Worm (Caenorhabditis elegans): Measurements from ENCODE around the gene K08H2.10.

The K08H2.10 gene

ce11 chrX:13286533-13286932 is 28.9 kb downstream of the K08H2.10 start, which contains the start of gene R04D3.2:
R04D3.2 (minus strand) TSS chrX:13286633.
- TF ChIP-seq nhr-19 (GFP tag; conservative IDR thresholded peaks at IDR 0.05): no peak
- TF ChIP-seq dpl-1 (GFP tag; optimal IDR thresholded peaks at IDR 0.05): no peak
- no peak for TF ChIP-seq lin-14 (GFP tag; optimal IDR thresholded peaks at IDR 0.05)
- TF ChIP-seq C04F5.9 (tag; optimal IDR thresholded peaks at IDR 0.05): no peak
- no peak for TF ChIP-seq ceh-90 (tag; optimal IDR thresholded peaks at IDR 0.05)
- no peak for TF ChIP-seq pqm-1 (tag; optimal IDR thresholded peaks at IDR 0.05)
- TF ChIP-seq snu-23 (GFP tag; optimal IDR thresholded peaks at IDR 0.05): no peak

- TF ChIP-seq isw-1 (GFP tag; IDR thresholded peaks at IDR 0.05): no peak
- no peak for TF ChIP-seq lin-39 (tag; optimal IDR thresholded peaks at IDR 0.05)
These were observed 31.1 kb downstream of the K08H2.10 start, which contains the start of gene R04D3.4 for ce11 chrX:13288715-13289114. R04D3.4 (minus strand) TSS chrX:13288815.

- TF ChIP-seq sup-37 (GFP tag; optimal IDR thresholded peaks at IDR 0.05): no peak
- TF ChIP-seq nhr-90 (tag; optimal IDR thresholded peaks at IDR 0.05; ENCODE audit: poor library complexity): no peak
- TF ChIP-seq blmp-1 (tag; optimal IDR thresholded peaks at IDR 0.05): no peak
These were observed 32.9 kb downstream of the K08H2.10 start, which contains the start of gene R04D3.3 for ce11 chrX:13290531-13290930. R04D3.3 (minus strand) TSS chrX:13290631.

- no peak for TF ChIP-seq sup-37 (GFP tag; optimal IDR thresholded peaks at IDR 0.05)
- TF ChIP-seq ceh-90 (tag; optimal IDR thresholded peaks at IDR 0.05): no peak
- TF ChIP-seq nhr-85 (tag): no peak
- TF ChIP-seq lin-13 (GFP tag; optimal IDR thresholded peaks at IDR 0.05): no peak
- no peak for TF ChIP-seq lin-35 (GFP tag; optimal IDR thresholded peaks at IDR 0.05)
- TF ChIP-seq nhr-47 (tag; optimal IDR thresholded peaks at IDR 0.05): no peak
- TF ChIP-seq lsy-2 (tag; optimal IDR thresholded peaks at IDR 0.05): no peak
- no peak for TF ChIP-seq swsn-7 (tag; optimal IDR thresholded peaks at IDR 0.05)
- TF ChIP-seq skn-1 (tag; optimal IDR thresholded peaks at IDR 0.05): no peak
- no peak for TF ChIP-seq unc-62 (GFP tag; optimal IDR thresholded peaks at IDR 0.05)
- no peak for TF ChIP-seq C16A3.4 (tag; optimal IDR thresholded peaks at IDR 0.05)
- no peak for TF ChIP-seq ets-5 (GFP tag; IDR thresholded peaks at IDR 0.05)
- no peak for TF ChIP-seq dpl-1 (GFP tag; optimal IDR thresholded peaks at IDR 0.05)
- TF ChIP-seq mep-1 (tag; optimal IDR thresholded peaks at IDR 0.05): no peak
- no peak for TF ChIP-seq grh-1 (GFP tag; IDR thresholded peaks at IDR 0.05)
- no peak for TF ChIP-seq ceh-63 (GFP tag; optimal IDR thresholded peaks at IDR 0.05)
- TF ChIP-seq fkh-10 (GFP tag; optimal IDR thresholded peaks at IDR 0.05): no peak
- no peak for TF ChIP-seq nhr-90 (tag; optimal IDR thresholded peaks at IDR 0.05; ENCODE audit: poor library complexity)
- TF ChIP-seq elt-2 (tag; optimal IDR thresholded peaks at IDR 0.05): no peak
- no peak for TF ChIP-seq unc-98 (GFP tag; IDR thresholded peaks at IDR 0.05)
These were observed 33.9 kb downstream of the K08H2.10 start, which contains the start of gene srd-38 for ce11 chrX:13291506-13291905. srd-38 (plus strand) TSS chrX:13291806.

- no peak for TF ChIP-seq sptf-1 (tag; optimal IDR thresholded peaks at IDR 0.05)
- TF ChIP-seq efl-3 (GFP tag; optimal IDR thresholded peaks at IDR 0.05): no peak
- no peak for TF ChIP-seq fkh-8 (tag; optimal IDR thresholded peaks at IDR 0.05)
- TF ChIP-seq fkh-10 (GFP tag; optimal IDR thresholded peaks at IDR 0.05): no peak
- TF ChIP-seq aha-1 (tag; optimal IDR thresholded peaks at IDR 0.05): no peak
- TF ChIP-seq nhr-77 (tag; optimal IDR thresholded peaks at IDR 0.05): no peak
- TF ChIP-seq skn-1 (tag; optimal IDR thresholded peaks at IDR 0.05): no peak
- no peak for TF ChIP-seq vab-15 (tag; optimal IDR thresholded peaks at IDR 0.05)
- TF ChIP-seq nhr-47 (tag; optimal IDR thresholded peaks at IDR 0.05): no peak
- no peak for TF ChIP-seq grh-1 (GFP tag; IDR thresholded peaks at IDR 0.05)
- no peak for TF ChIP-seq tlp-1 (tag; optimal IDR thresholded peaks at IDR 0.05)
These were observed 35.4 kb downstream of the K08H2.10 start for ce11 chrX:13293023-13293422.
